Worm (Caenorhabditis elegans): ENCODE measurements around the gene cex-2.
A peak's percentile ranks its signal among the peaks of the same experiment; 100 is the strongest.

The cex-2 gene

ce11 chrII:7836613-7837226, 1.5 kb upstream of the cex-2 start:
- TF ChIP-seq unc-120 (tag; optimal IDR thresholded peaks at IDR 0.05; ENCODE audit: poor library complexity, severe bottlenecking) (peak; percentile 60), flh-1 (GFP tag; optimal IDR thresholded peaks at IDR 0.05) (no peak), cnd-1 (tag; optimal IDR thresholded peaks at IDR 0.05) (no peak), unc-62 (GFP tag; optimal IDR thresholded peaks at IDR 0.05) (peak; percentile 46), hlh-1 (tag; optimal IDR thresholded peaks at IDR 0.05) (peak; percentile 96)

ce11 chrII:7832054-7832453, 3.2 kb downstream of the cex-2 start, which contains the start of gene T09A5.14:
T09A5.14 (plus strand) TSS chrII:7832354.
- TF ChIP-seq unc-120 (tag; optimal IDR thresholded peaks at IDR 0.05; ENCODE audit: poor library complexity, severe bottlenecking) = no peak
- TF ChIP-seq zip-8 (tag; optimal IDR thresholded peaks at IDR 0.05) = no peak
- no peak for TF ChIP-seq nhr-76 (tag; optimal IDR thresholded peaks at IDR 0.05)
- no peak for TF ChIP-seq ceh-43 (GFP tag; optimal IDR thresholded peaks at IDR 0.05)
- TF ChIP-seq nhr-2 (tag; optimal IDR thresholded peaks at IDR 0.05) = no peak
- TF ChIP-seq bed-3 (GFP tag; optimal IDR thresholded peaks at IDR 0.05) = no peak
- no peak for TF ChIP-seq mls-2 (tag; optimal IDR thresholded peaks at IDR 0.05)
- no peak for TF ChIP-seq M03D4.4 (tag; optimal IDR thresholded peaks at IDR 0.05)
- no peak for TF ChIP-seq blmp-1 (tag; optimal IDR thresholded peaks at IDR 0.05)

ce11 chrII:7829616-7830015, 5.6 kb downstream of the cex-2 start:
- TF ChIP-seq lsy-2 (tag; optimal IDR thresholded peaks at IDR 0.05) (no peak), nhr-237 (tag; optimal IDR thresholded peaks at IDR 0.05) (no peak), elt-3 (tag; optimal IDR thresholded peaks at IDR 0.05) (no peak), ztf-11 (tag; optimal IDR thresholded peaks at IDR 0.05) (no peak), bed-3 (GFP tag; optimal IDR thresholded peaks at IDR 0.05) (no peak), tbx-8 (GFP tag; optimal IDR thresholded peaks at IDR 0.05) (no peak), zip-8 (tag; optimal IDR thresholded peaks at IDR 0.05) (no peak), unc-120 (tag; optimal IDR thresholded peaks at IDR 0.05; ENCODE audit: poor library complexity, severe bottlenecking) (no peak), ceh-43 (GFP tag; optimal IDR thresholded peaks at IDR 0.05) (no peak)

ce11 chrII:7827883-7828282, 7.3 kb downstream of the cex-2 start:
- no peak for TF ChIP-seq cnd-1 (tag; optimal IDR thresholded peaks at IDR 0.05)
- peak; percentile 87 for TF ChIP-seq zip-8 (tag; optimal IDR thresholded peaks at IDR 0.05)

- TF ChIP-seq nhr-28 (tag; optimal IDR thresholded peaks at IDR 0.05) (no peak), ham-2 (GFP tag; optimal IDR thresholded peaks at IDR 0.05) (no peak), sptf-1 (tag; optimal IDR thresholded peaks at IDR 0.05) (no peak), unc-120 (tag; optimal IDR thresholded peaks at IDR 0.05; ENCODE audit: poor library complexity, severe bottlenecking) (no peak)
These were observed 10.1 kb downstream of the cex-2 start, which contains the start of gene srw-62 for ce11 chrII:7825107-7825506. srw-62 (plus strand) TSS chrII:7825407.

- TF ChIP-seq pha-4 (tag; optimal IDR thresholded peaks at IDR 0.05) (no peak), ceh-43 (GFP tag; optimal IDR thresholded peaks at IDR 0.05) (no peak), hlh-1 (tag; optimal IDR thresholded peaks at IDR 0.05) (no peak), nhr-12 (tag; optimal IDR thresholded peaks at IDR 0.05) (no peak), sptf-1 (tag; optimal IDR thresholded peaks at IDR 0.05) (no peak), drap-1 (GFP tag; optimal IDR thresholded peaks at IDR 0.05) (no peak), snpc-4 (tag; optimal IDR thresholded peaks at IDR 0.05) (no peak), lin-13 (tag; optimal IDR thresholded peaks at IDR 0.05) (no peak), nhr-2 (tag; optimal IDR thresholded peaks at IDR 0.05) (no peak), unc-120 (tag; optimal IDR thresholded peaks at IDR 0.05; ENCODE audit: poor library complexity, severe bottlenecking) (no peak), nhr-237 (tag; optimal IDR thresholded peaks at IDR 0.05) (no peak), M03D4.4 (tag; optimal IDR thresholded peaks at IDR 0.05) (no peak), blmp-1 (tag; optimal IDR thresholded peaks at IDR 0.05) (no peak), unc-62 (GFP tag; optimal IDR thresholded peaks at IDR 0.05) (no peak), zip-8 (tag; optimal IDR thresholded peaks at IDR 0.05) (no peak), lin-32 (GFP tag; optimal IDR thresholded peaks at IDR 0.05) (no peak), elt-3 (tag; optimal IDR thresholded peaks at IDR 0.05) (no peak)
These were observed 12.8 kb downstream of the cex-2 start, which contains the start of gene irld-47 for ce11 chrII:7822454-7822853. irld-47 (minus strand) TSS chrII:7822554.

ce11 chrII:7819359-7819758, 15.9 kb downstream of the cex-2 start:
- TF ChIP-seq ham-2 (GFP tag; optimal IDR thresholded peaks at IDR 0.05) (no peak), mab-5 (tag; optimal IDR thresholded peaks at IDR 0.05) (no peak), cnd-1 (tag; optimal IDR thresholded peaks at IDR 0.05) (no peak), mls-2 (tag; optimal IDR thresholded peaks at IDR 0.05) (no peak), snpc-4 (tag; optimal IDR thresholded peaks at IDR 0.05) (no peak), sem-2 (GFP tag; optimal IDR thresholded peaks at IDR 0.05) (no peak), unc-120 (tag; optimal IDR thresholded peaks at IDR 0.05; ENCODE audit: poor library complexity, severe bottlenecking) (no peak), ces-1 (GFP tag; optimal IDR thresholded peaks at IDR 0.05) (no peak), flh-1 (GFP tag; optimal IDR thresholded peaks at IDR 0.05) (no peak), M03D4.4 (tag; optimal IDR thresholded peaks at IDR 0.05) (no peak), hlh-1 (tag; optimal IDR thresholded peaks at IDR 0.05) (no peak), nhr-237 (tag; optimal IDR thresholded peaks at IDR 0.05) (no peak), pha-4 (tag; optimal IDR thresholded peaks at IDR 0.05) (no peak), ceh-39 (tag; optimal IDR thresholded peaks at IDR 0.05) (no peak), tbx-8 (GFP tag; optimal IDR thresholded peaks at IDR 0.05) (no peak), nhr-12 (tag; optimal IDR thresholded peaks at IDR 0.05) (no peak), ceh-43 (GFP tag; optimal IDR thresholded peaks at IDR 0.05) (no peak), unc-62 (GFP tag; optimal IDR thresholded peaks at IDR 0.05) (peak; percentile 40), ztf-11 (tag; optimal IDR thresholded peaks at IDR 0.05) (no peak), lin-32 (GFP tag; optimal IDR thresholded peaks at IDR 0.05) (no peak), lin-13 (tag; optimal IDR thresholded peaks at IDR 0.05) (no peak), sptf-1 (tag; optimal IDR thresholded peaks at IDR 0.05) (no peak), zip-8 (tag; optimal IDR thresholded peaks at IDR 0.05) (peak; percentile 82), elt-1 (tag; optimal IDR thresholded peaks at IDR 0.05; ENCODE audit: borderline replicate concordance, insufficient read depth) (peak; percentile 79), blmp-1 (tag; optimal IDR thresholded peaks at IDR 0.05) (no peak)
